Fruit fly (Drosophila melanogaster): ENCODE measurements around the gene dj.

Gene dj

dm6 chr3R:7108589-7109312 is 49.6 kb downstream of the dj start (continued):
- TF ChIP-seq CG18764 (GFP tag; optimal IDR thresholded peaks at IDR 0.05) (peak; percentile 95), Dfd (GFP tag; optimal IDR thresholded peaks at IDR 0.05) (no peak), CG9437 (GFP tag; optimal IDR thresholded peaks at IDR 0.05) (peak; percentile 92), phol (tag; optimal IDR thresholded peaks at IDR 0.05) (peak; percentile 98), Blimp-1 (GFP tag; optimal IDR thresholded peaks at IDR 0.05) (peak; percentile 98), CG1024 (GFP tag; IDR thresholded peaks at IDR 0.05) (no peak), tap (tag; optimal IDR thresholded peaks at IDR 0.05) (peak; percentile 98), CG13123 (GFP tag; optimal IDR thresholded peaks at IDR 0.05) (peak; percentile 93), tin (GFP tag; optimal IDR thresholded peaks at IDR 0.05) (peak; percentile 96), pnt (GFP tag; optimal IDR thresholded peaks at IDR 0.05) (peak; percentile 88), trem (tag; optimal IDR thresholded peaks at IDR 0.05) (peak; percentile 96), org-1 (GFP tag; optimal IDR thresholded peaks at IDR 0.05) (peak; percentile 87), Sox102F (GFP tag; optimal IDR thresholded peaks at IDR 0.05) (peak; percentile 99), lbe (GFP tag; optimal IDR thresholded peaks at IDR 0.05) (peak; percentile 90), Fer3 (tag; optimal IDR thresholded peaks at IDR 0.05) (peak; percentile 88), CG12104 (GFP tag; optimal IDR thresholded peaks at IDR 0.05) (peak; percentile 92), Six4 (GFP tag; optimal IDR thresholded peaks at IDR 0.05) (peak; percentile 96), CG18262 (tag; optimal IDR thresholded peaks at IDR 0.05) (peak; percentile 99), CG18476 (GFP tag; optimal IDR thresholded peaks at IDR 0.05) (peak; percentile 91), kni (GFP tag; optimal IDR thresholded peaks at IDR 0.05) (peak; percentile 73), ind (GFP tag; optimal IDR thresholded peaks at IDR 0.05) (peak; percentile 87), h (optimal IDR thresholded peaks at IDR 0.05) (no peak), MBD-R2 (GFP tag; IDR thresholded peaks at IDR 0.05) (no peak), CG2889 (GFP tag; IDR thresholded peaks at IDR 0.05) (no peak), CG11247 (GFP tag; IDR thresholded peaks at IDR 0.05) (no peak), zfh1 (GFP tag; IDR thresholded peaks at IDR 0.05) (no peak), CG43689 (GFP tag; IDR thresholded peaks at IDR 0.05) (no peak), CG12299 (tag; optimal IDR thresholded peaks at IDR 0.05) (peak; percentile 84), CG10462 (GFP tag; optimal IDR thresholded peaks at IDR 0.05) (peak; percentile 98), sna (GFP tag; IDR thresholded peaks at IDR 0.05; ENCODE audit: partially characterized antibody) (no peak), CG11456 (GFP tag; IDR thresholded peaks at IDR 0.05) (no peak), Bgb (GFP tag; IDR thresholded peaks at IDR 0.05; ENCODE audit: partially characterized antibody) (no peak), CG5245 (GFP tag; optimal IDR thresholded peaks at IDR 0.05) (peak; percentile 93), CG34224 (GFP tag; IDR thresholded peaks at IDR 0.05; ENCODE audit: partially characterized antibody) (no peak), CG17186 (GFP tag; optimal IDR thresholded peaks at IDR 0.05) (peak; percentile 89), CG1233 (GFP tag; optimal IDR thresholded peaks at IDR 0.05) (peak; percentile 93), CG3281 (GFP tag; optimal IDR thresholded peaks at IDR 0.05) (peak; percentile 64), CG8089 (GFP tag; optimal IDR thresholded peaks at IDR 0.05) (peak; percentile 88), repo (GFP tag; optimal IDR thresholded peaks at IDR 0.05) (peak; percentile 82), CG7839 (tag; optimal IDR thresholded peaks at IDR 0.05) (peak; percentile 96), Hmx (GFP tag; optimal IDR thresholded peaks at IDR 0.05) (peak; percentile 77), p53 (GFP tag; optimal IDR thresholded peaks at IDR 0.05) (peak; percentile 4), CG1647 (GFP tag; optimal IDR thresholded peaks at IDR 0.05) (peak; percentile 82), Meics (GFP tag; optimal IDR thresholded peaks at IDR 0.05) (peak; percentile 75), CG8944 (GFP tag; optimal IDR thresholded peaks at IDR 0.05) (peak; percentile 90), nau (GFP tag; optimal IDR thresholded peaks at IDR 0.05) (peak; percentile 79), Sry-δ (GFP tag; optimal IDR thresholded peaks at IDR 0.05) (peak; percentile 57), Hand (GFP tag; optimal IDR thresholded peaks at IDR 0.05) (peak; percentile 46), CG2116 (GFP tag; optimal IDR thresholded peaks at IDR 0.05) (peak; percentile 74), gsb-n (tag; optimal IDR thresholded peaks at IDR 0.05) (peak; percentile 98)
